Worm (Caenorhabditis elegans) whole organism, early embryonic: ENCODE data around the gene mtx-2.

Experiments
- B0310.2 ChIP-seq: sonication (generic microtip); optimal IDR thresholded peaks from 2 replicates; lab custom pipeline; 2016; ENCODE audit warnings: mild to moderate bottlenecking, missing genetic modification characterization, missing compliant biosample characterization
- F13C5.2 ChIP-seq: sonication (generic microtip); optimal IDR thresholded peaks from 2 replicates; lab custom pipeline; 2017; ENCODE audit warnings: mild to moderate bottlenecking, missing genetic modification characterization, inconsistent platforms, missing compliant biosample characterization
- aly-1 ChIP-seq: sonication (generic microtip); optimal IDR thresholded peaks from 2 replicates; lab custom pipeline; 2016; ENCODE audit warnings: missing genetic modification characterization, missing compliant biosample characterization
- ama-1 ChIP-seq: fragments of 150-350 bp; optimal IDR thresholded peaks from 2 replicates; lab custom pipeline; 2014
- ceh-13 ChIP-seq: fragments of 200-800 bp; sonication (Bioruptor generic); optimal IDR thresholded peaks from 2 replicates; lab custom pipeline; 2018; ENCODE audit warnings: mild to moderate bottlenecking, missing genetic modification characterization, missing compliant biosample characterization
- ceh-36 ChIP-seq: sonication (generic microtip); optimal IDR thresholded peaks from 2 replicates; lab custom pipeline; 2016; ENCODE audit warnings: missing genetic modification characterization, inconsistent platforms, missing compliant biosample characterization
- ets-7 ChIP-seq: sonication (generic microtip); optimal IDR thresholded peaks from 2 replicates; lab custom pipeline; 2016; ENCODE audit warnings: missing genotype, missing genetic modification characterization, missing compliant biosample characterization
- flt-1 ChIP-seq: fragments of 200-800 bp; sonication (Bioruptor generic); IDR thresholded peaks from 2 replicates; pipeline ENCODE4 v1.3.6; 2022; ENCODE audit warnings: missing genetic modification characterization, missing compliant biosample characterization
- hmbx-1 ChIP-seq: sonication (generic microtip); optimal IDR thresholded peaks from 2 replicates; lab custom pipeline; 2016; ENCODE audit warnings: mild to moderate bottlenecking, missing genetic modification characterization, missing compliant biosample characterization
- hmg-4 ChIP-seq: fragments of 200-800 bp; sonication (Bioruptor generic); optimal IDR thresholded peaks from 2 replicates; lab custom pipeline; 2018; ENCODE audit warnings: mild to moderate bottlenecking, missing genetic modification characterization, missing compliant biosample characterization
- hnd-1 ChIP-seq: sonication (generic microtip); optimal IDR thresholded peaks from 2 replicates; lab custom pipeline; 2016; ENCODE audit warnings: missing genetic modification characterization, missing compliant biosample characterization
- pes-1 ChIP-seq: fragments of 200-800 bp; sonication (Bioruptor generic); IDR thresholded peaks from 2 replicates; pipeline ENCODE4 v1.3.6; 2022; ENCODE audit warnings: missing genetic modification reagents, missing genetic modification characterization, missing compliant biosample characterization
- scrt-1 ChIP-seq: fragments of 200-800 bp; sonication (Bioruptor generic); IDR thresholded peaks from 2 replicates; pipeline ENCODE4 v1.3.6; 2022; ENCODE audit warnings: missing genetic modification characterization, missing compliant biosample characterization
- sea-1 ChIP-seq: fragments of 200-800 bp; sonication (Bioruptor generic); conservative IDR thresholded peaks from 2 replicates; pipeline ENCODE4 v1.3.6; 2022; ENCODE audit warnings: missing genetic modification characterization, missing compliant biosample characterization
- tbx-11 ChIP-seq: fragments of 200-800 bp; sonication (Bioruptor generic); IDR thresholded peaks from 2 replicates; pipeline ENCODE4 v1.3.6; 2022; ENCODE audit warnings: missing genetic modification characterization, missing compliant biosample characterization
- tbx-37 ChIP-seq: fragments of 200-800 bp; sonication (Bioruptor generic); conservative IDR thresholded peaks from 2 replicates; pipeline ENCODE4 v1.3.6; 2022; ENCODE audit warnings: missing genetic modification reagents, missing genetic modification characterization, missing compliant biosample characterization
- tra-4 ChIP-seq: sonication (generic microtip); optimal IDR thresholded peaks from 2 replicates; lab custom pipeline; 2017; ENCODE audit warnings: missing genetic modification characterization, missing compliant biosample characterization

The mtx-2 gene

ce11 chrIII:7790522-7790921, 27.1 kb upstream of the mtx-2 start:
- no peak for TF ChIP-seq tbx-37 (GFP tag; lab: Robert Waterston, UW)
- no peak for TF ChIP-seq B0310.2 (tag; lab: Kevin White, UChicago)
- no peak for TF ChIP-seq flt-1 (GFP tag; lab: Robert Waterston, UW)
- no peak for TF ChIP-seq tbx-11 (GFP tag; lab: Robert Waterston, UW)
- no peak for TF ChIP-seq hmbx-1
- TF ChIP-seq ceh-13 (GFP tag; lab: Kevin White, UChicago) = no peak
- no peak for TF ChIP-seq ceh-36
- no peak for TF ChIP-seq ets-7 (tag; lab: Kevin White, UChicago)
- TF ChIP-seq scrt-1 (GFP tag; lab: Robert Waterston, UW) = no peak
- TF ChIP-seq F13C5.2 (tag; lab: Kevin White, UChicago) = no peak
- no peak for TF ChIP-seq hmg-4 (GFP tag; lab: Kevin White, UChicago)
- no peak for TF ChIP-seq sea-1
- TF ChIP-seq tra-4 = no peak
- no peak for TF ChIP-seq aly-1

DNA sequence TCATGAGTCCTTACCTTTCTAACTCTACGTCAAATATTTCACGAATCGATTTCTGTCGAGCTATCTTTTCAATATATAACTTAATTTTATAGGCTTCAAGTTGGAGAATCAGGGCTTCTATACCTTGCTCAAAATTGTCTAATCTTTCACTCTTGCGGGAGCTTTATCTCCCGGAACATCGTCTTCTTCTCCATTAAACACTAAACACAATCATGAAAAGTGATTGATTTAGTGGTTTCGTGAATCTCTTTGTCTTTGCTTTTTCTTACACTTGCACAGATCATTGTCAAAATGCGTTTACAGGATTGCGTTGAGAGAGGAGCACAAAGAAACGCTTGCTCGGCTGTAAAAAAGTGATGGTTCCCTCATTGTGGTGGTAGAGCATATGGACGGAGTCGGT, 25.0 kb upstream of the mtx-2 start:
- no peak for TF ChIP-seq scrt-1 (GFP tag; lab: Robert Waterston, UW)
- no peak for TF ChIP-seq ama-1 (lab: Kevin White, UChicago)
- TF ChIP-seq ceh-36 = no peak
- TF ChIP-seq hmg-4 (GFP tag; lab: Kevin White, UChicago) = no peak
- TF ChIP-seq hmbx-1 = no peak
- no peak for TF ChIP-seq flt-1 (GFP tag; lab: Robert Waterston, UW)
- no peak for TF ChIP-seq tbx-11 (GFP tag; lab: Robert Waterston, UW)

ce11 chrIII:7784201-7784600, 20.8 kb upstream of the mtx-2 start:
- TF ChIP-seq pes-1 (no peak), hnd-1 (no peak), F13C5.2 (tag; lab: Kevin White, UChicago) (no peak), aly-1 (no peak), ets-7 (tag; lab: Kevin White, UChicago) (no peak), scrt-1 (GFP tag; lab: Robert Waterston, UW) (no peak), ama-1 (lab: Kevin White, UChicago) (no peak), B0310.2 (tag; lab: Kevin White, UChicago) (no peak), flt-1 (GFP tag; lab: Robert Waterston, UW) (no peak), tra-4 (no peak), ceh-36 (no peak), hmg-4 (GFP tag; lab: Kevin White, UChicago) (no peak), tbx-11 (GFP tag; lab: Robert Waterston, UW) (no peak), tbx-37 (GFP tag; lab: Robert Waterston, UW) (no peak), sea-1 (no peak), ceh-13 (GFP tag; lab: Kevin White, UChicago) (no peak), hmbx-1 (no peak)

ce11 chrIII:7783354-7783753, 20.0 kb upstream of the mtx-2 start, which contains the start of gene mab-5:
Gene mab-5, minus strand, starts transcription at chrIII:7783454.
- TF ChIP-seq ama-1 (lab: Kevin White, UChicago) (no peak), tra-4 (no peak), ceh-13 (GFP tag; lab: Kevin White, UChicago) (no peak), tbx-37 (GFP tag; lab: Robert Waterston, UW) (no peak), F13C5.2 (tag; lab: Kevin White, UChicago) (no peak), aly-1 (no peak), hmbx-1 (no peak), hmg-4 (GFP tag; lab: Kevin White, UChicago) (no peak), flt-1 (GFP tag; lab: Robert Waterston, UW) (no peak), scrt-1 (GFP tag; lab: Robert Waterston, UW) (no peak), ets-7 (tag; lab: Kevin White, UChicago) (no peak), tbx-11 (GFP tag; lab: Robert Waterston, UW) (no peak), ceh-36 (no peak), B0310.2 (tag; lab: Kevin White, UChicago) (no peak), pes-1 (no peak), hnd-1 (no peak), sea-1 (no peak)

- TF ChIP-seq flt-1 (GFP tag; lab: Robert Waterston, UW) (no peak), tbx-11 (GFP tag; lab: Robert Waterston, UW) (no peak), ets-7 (tag; lab: Kevin White, UChicago) (no peak), aly-1 (no peak), ceh-13 (GFP tag; lab: Kevin White, UChicago) (no peak), hmbx-1 (no peak), tra-4 (no peak), ama-1 (lab: Kevin White, UChicago) (no peak), F13C5.2 (tag; lab: Kevin White, UChicago) (no peak), pes-1 (no peak), sea-1 (no peak), hmg-4 (GFP tag; lab: Kevin White, UChicago) (no peak), B0310.2 (tag; lab: Kevin White, UChicago) (no peak), scrt-1 (GFP tag; lab: Robert Waterston, UW) (no peak), tbx-37 (GFP tag; lab: Robert Waterston, UW) (no peak), hnd-1 (no peak)
Measured at ce11 chrIII:7780566-7781238, 17.3 kb upstream of the mtx-2 start.

- TF ChIP-seq aly-1 (no peak), hmg-4 (GFP tag; lab: Kevin White, UChicago) (no peak), sea-1 (no peak), scrt-1 (GFP tag; lab: Robert Waterston, UW) (no peak), ets-7 (tag; lab: Kevin White, UChicago) (no peak), tbx-11 (GFP tag; lab: Robert Waterston, UW) (no peak), B0310.2 (tag; lab: Kevin White, UChicago) (no peak), ceh-13 (GFP tag; lab: Kevin White, UChicago) (no peak), pes-1 (no peak), F13C5.2 (tag; lab: Kevin White, UChicago) (no peak), hmbx-1 (no peak), flt-1 (GFP tag; lab: Robert Waterston, UW) (no peak), ceh-36 (no peak), hnd-1 (no peak), tbx-37 (GFP tag; lab: Robert Waterston, UW) (no peak), ama-1 (lab: Kevin White, UChicago) (no peak), tra-4 (no peak)
Measured at ce11 chrIII:7779313-7779712, 15.9 kb upstream of the mtx-2 start.

DNA sequence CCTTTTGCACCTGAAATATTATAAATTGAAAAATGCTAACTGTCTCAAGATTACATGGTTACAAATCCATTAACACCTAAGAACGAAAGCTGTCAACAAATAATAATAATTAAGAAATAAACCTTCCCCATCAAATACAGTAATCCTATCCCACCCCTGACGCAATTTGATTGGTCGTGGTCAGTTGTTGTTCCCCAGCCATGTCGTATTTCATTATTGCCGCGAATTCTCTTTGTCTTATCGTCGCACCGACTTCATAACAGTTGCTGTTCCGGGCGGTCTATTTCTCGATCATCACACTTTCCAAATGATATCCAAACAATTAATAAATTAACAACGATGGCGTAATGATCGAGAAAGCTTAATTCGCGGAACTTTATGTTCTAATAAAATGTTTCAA, 15.1 kb upstream of the mtx-2 start:
- TF ChIP-seq B0310.2 (tag; lab: Kevin White, UChicago) (no peak), ets-7 (tag; lab: Kevin White, UChicago) (no peak), scrt-1 (GFP tag; lab: Robert Waterston, UW) (no peak), ceh-36 (no peak), hmbx-1 (no peak), aly-1 (no peak), tbx-11 (GFP tag; lab: Robert Waterston, UW) (no peak), tbx-37 (GFP tag; lab: Robert Waterston, UW) (no peak), tra-4 (no peak), hnd-1 (no peak)
